Worm (Caenorhabditis elegans) whole organism, L3 larva: ENCODE data around the gene F53F1.2.

ENCODE experiments used
- ceh-9 ChIP-seq: sonication (generic microtip); optimal IDR thresholded peaks from 2 replicates; lab custom pipeline; 2018; ENCODE audit warnings: missing biosample characterization, missing genetic modification characterization
- fos-1 ChIP-seq: fragments of 150-350 bp; optimal IDR thresholded peaks from 2 replicates; lab custom pipeline; 2014; ENCODE audit warnings: missing biosample characterization, missing genetic modification characterization
- nhr-23 ChIP-seq: fragments of 150-350 bp; optimal IDR thresholded peaks from 2 replicates; lab custom pipeline; 2014; ENCODE audit warnings: missing biosample characterization, missing genetic modification reagents, missing genetic modification characterization
- nhr-237 ChIP-seq: fragments of 150-350 bp; optimal IDR thresholded peaks from 2 replicates; lab custom pipeline; 2014; ENCODE audit warnings: missing biosample characterization, missing genetic modification characterization
- ztf-11 ChIP-seq: fragments of 150-350 bp; optimal IDR thresholded peaks from 2 replicates; lab custom pipeline; 2014; ENCODE audit warnings: missing biosample characterization, missing genetic modification characterization

DNA sequence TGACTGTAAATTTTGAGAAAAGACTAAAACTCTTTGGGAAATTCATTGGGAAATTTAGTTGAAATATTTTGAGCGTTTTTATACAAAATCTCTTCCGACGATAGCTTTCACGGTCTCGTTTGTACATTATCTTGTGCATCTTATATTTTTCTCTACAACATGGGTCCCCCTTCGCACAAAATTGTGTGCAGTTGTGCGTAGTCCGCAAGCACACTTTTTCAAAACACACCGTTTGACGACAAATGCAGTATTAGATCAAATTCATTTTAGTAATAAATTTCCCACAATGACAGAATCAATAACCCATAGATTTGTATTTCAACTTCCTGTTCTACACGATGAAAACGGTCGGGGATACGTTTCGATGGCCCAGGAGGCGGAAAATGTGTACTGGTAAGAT lies 51.2 kb downstream of the F53F1.2 start, which contains the start of gene F25H9.2:
- TF ChIP-seq nhr-23 (tag; lab: Kevin White, UChicago), result no peak
- TF ChIP-seq ztf-11 (tag; lab: Kevin White, UChicago), result no peak
- TF ChIP-seq fos-1 (tag; lab: Kevin White, UChicago), result no peak
- TF ChIP-seq nhr-237 (tag; lab: Kevin White, UChicago), result no peak
- no peak for TF ChIP-seq ceh-9 (tag; lab: Kevin White, UChicago)
